Fruit fly (Drosophila melanogaster): ENCODE measurements around the gene CG3323.

The CG3323 gene

DNA sequence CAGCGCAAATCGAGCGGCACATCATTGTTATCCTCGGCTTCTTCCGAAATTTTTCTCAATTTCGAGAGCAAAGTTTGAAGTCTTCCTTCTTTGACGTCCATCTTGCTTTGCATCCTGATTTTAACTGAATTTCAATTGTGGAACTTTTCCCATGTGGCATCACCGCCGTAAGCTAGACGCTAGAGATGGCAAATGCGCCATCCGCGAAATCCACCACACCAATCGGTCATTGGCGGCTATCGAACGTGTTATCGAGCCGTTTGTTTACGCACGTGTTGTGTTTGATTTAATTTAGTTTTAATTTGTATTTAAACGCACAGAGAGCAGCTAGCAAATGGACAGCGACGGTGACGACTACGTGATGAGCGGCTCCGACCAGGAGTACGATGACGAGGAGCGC lies 11.7 kb upstream of the CG3323 start, which contains the start of the genes CG15930 and Sas10 (continued):
- TF ChIP-seq CG10431 (GFP tag; optimal IDR thresholded peaks at IDR 0.05) = no peak
- no peak for TF ChIP-seq CG17912 (GFP tag; optimal IDR thresholded peaks at IDR 0.05)
- TF ChIP-seq CG17568 (GFP tag; optimal IDR thresholded peaks at IDR 0.05) = no peak
- TF ChIP-seq Bteb2 (GFP tag; optimal IDR thresholded peaks at IDR 0.05) = no peak
- no peak for TF ChIP-seq h (optimal IDR thresholded peaks at IDR 0.05)
- no peak for TF ChIP-seq repo (GFP tag; optimal IDR thresholded peaks at IDR 0.05)
- no peak for TF ChIP-seq ewg (GFP tag; optimal IDR thresholded peaks at IDR 0.05)
- TF ChIP-seq Oaz (GFP tag; IDR thresholded peaks at IDR 0.05) = no peak
- no peak for TF ChIP-seq btn (GFP tag; optimal IDR thresholded peaks at IDR 0.05)
- no peak for TF ChIP-seq tgo (GFP tag; IDR thresholded peaks at IDR 0.05)
- TF ChIP-seq chn (GFP tag; optimal IDR thresholded peaks at IDR 0.05) = no peak
- TF ChIP-seq HLHmδ (GFP tag; optimal IDR thresholded peaks at IDR 0.05) = no peak
- no peak for TF ChIP-seq CG2199 (GFP tag; IDR thresholded peaks at IDR 0.05)
- TF ChIP-seq CG7786 (GFP tag; optimal IDR thresholded peaks at IDR 0.05) = no peak
- no peak for TF ChIP-seq NK7.1 (GFP tag; optimal IDR thresholded peaks at IDR 0.05)
- TF ChIP-seq CG10654 (GFP tag; optimal IDR thresholded peaks at IDR 0.05) = no peak
- no peak for TF ChIP-seq CG8359 (GFP tag; optimal IDR thresholded peaks at IDR 0.05; ENCODE audit: borderline replicate concordance)
- no peak for TF ChIP-seq Chrac-16 (GFP tag; optimal IDR thresholded peaks at IDR 0.05)
- no peak for TF ChIP-seq otp (GFP tag; IDR thresholded peaks at IDR 0.05)
- TF ChIP-seq nom (GFP tag; optimal IDR thresholded peaks at IDR 0.05) = no peak
- no peak for TF ChIP-seq bcd (GFP tag; optimal IDR thresholded peaks at IDR 0.05)
- no peak for TF ChIP-seq knrl (GFP tag; IDR thresholded peaks at IDR 0.05; ENCODE audit: partially characterized antibody)
- no peak for TF ChIP-seq corto (GFP tag; optimal IDR thresholded peaks at IDR 0.05)
- TF ChIP-seq H2.0 (GFP tag; IDR thresholded peaks at IDR 0.05) = no peak
- no peak for TF ChIP-seq Neu2 (GFP tag; optimal IDR thresholded peaks at IDR 0.05; ENCODE audit: borderline replicate concordance)
- no peak for TF ChIP-seq grn (GFP tag; optimal IDR thresholded peaks at IDR 0.05)
- no peak for TF ChIP-seq CG10209 (GFP tag; optimal IDR thresholded peaks at IDR 0.05)
- TF ChIP-seq grau (tag; optimal IDR thresholded peaks at IDR 0.05) = no peak
- no peak for TF ChIP-seq Ptx1 (GFP tag; IDR thresholded peaks at IDR 0.05)
- peak; percentile 56 for TF ChIP-seq pzg (GFP tag; optimal IDR thresholded peaks at IDR 0.05)
- TF ChIP-seq salm (tag; optimal IDR thresholded peaks at IDR 0.05) = no peak
- no peak for TF ChIP-seq Antp (GFP tag; optimal IDR thresholded peaks at IDR 0.05)
- no peak for TF ChIP-seq CG9876 (GFP tag; optimal IDR thresholded peaks at IDR 0.05)
- TF ChIP-seq Opbp (GFP tag; IDR thresholded peaks at IDR 0.05; ENCODE audit: partially characterized antibody) = peak; percentile 14; the same call in 1 of the 3 replicates
- no peak for TF ChIP-seq NfI (GFP tag; optimal IDR thresholded peaks at IDR 0.05)
- TF ChIP-seq CG11093 (GFP tag; IDR thresholded peaks at IDR 0.05) = no peak
- TF ChIP-seq CG32767 (GFP tag; IDR thresholded peaks at IDR 0.05) = no peak
- no peak for TF ChIP-seq Drgx (GFP tag; IDR thresholded peaks at IDR 0.05)
- no peak for TF ChIP-seq Camta (GFP tag; optimal IDR thresholded peaks at IDR 0.05)
- TF ChIP-seq dysf (GFP tag; IDR thresholded peaks at IDR 0.05) = no peak
- no peak for TF ChIP-seq CG30431 (GFP tag; optimal IDR thresholded peaks at IDR 0.05)
- TF ChIP-seq CG18262 (tag; optimal IDR thresholded peaks at IDR 0.05) = no peak
- TF ChIP-seq so (GFP tag; IDR thresholded peaks at IDR 0.05) = no peak
- TF ChIP-seq CG4707 (GFP tag; optimal IDR thresholded peaks at IDR 0.05) = no peak
- TF ChIP-seq sd (tag; optimal IDR thresholded peaks at IDR 0.05) = no peak
- no peak for TF ChIP-seq CG11560 (tag; IDR thresholded peaks at IDR 0.05)
- no peak for TF ChIP-seq CG3163 (GFP tag; optimal IDR thresholded peaks at IDR 0.05)
- peak; percentile 58 for TF ChIP-seq Dp (GFP tag; optimal IDR thresholded peaks at IDR 0.05)
- peak; percentile 16; the same call in 1 of the 3 replicates for TF ChIP-seq CG16813 (GFP tag; IDR thresholded peaks at IDR 0.05; ENCODE audit: partially characterized antibody)
- no peak for TF ChIP-seq croc (GFP tag; conservative IDR thresholded peaks at IDR 0.05)
- no peak for TF ChIP-seq hth (optimal IDR thresholded peaks at IDR 0.05)
- TF ChIP-seq Tbp (GFP tag; optimal IDR thresholded peaks at IDR 0.05) = no peak
- TF ChIP-seq CG14860 (GFP tag; IDR thresholded peaks at IDR 0.05; ENCODE audit: partially characterized antibody) = peak; percentile 13; the same call in 1 of the 3 replicates
